Worm (Caenorhabditis elegans): Measurements from ENCODE around the gene F11C1.9.

The F11C1.9 gene

DNA sequence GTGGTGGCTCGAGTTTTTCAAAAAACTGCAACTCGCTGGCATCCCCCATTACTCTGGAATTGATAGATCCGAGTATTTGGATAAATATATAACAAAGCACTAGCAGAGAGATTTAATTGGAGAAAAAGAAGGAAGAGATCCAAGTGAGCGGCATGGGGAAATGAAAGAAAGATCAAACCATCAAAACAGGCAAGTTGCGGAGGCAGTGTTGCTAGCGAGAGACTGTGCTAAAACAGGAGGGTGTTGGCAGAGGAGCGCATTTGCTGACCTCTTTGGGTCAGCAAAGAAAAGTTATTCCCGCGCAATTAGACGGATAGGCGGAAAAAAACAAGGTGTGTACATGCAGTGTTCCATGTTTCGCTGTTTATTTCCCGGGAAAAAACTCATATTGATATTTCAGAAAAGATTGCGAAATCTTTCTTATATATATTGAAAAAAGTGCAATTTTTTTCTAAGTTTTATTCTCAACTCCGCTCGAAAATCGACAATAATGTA lies 1.7 kb downstream of the F11C1.9 start, which contains the start of gene ppk-3 (continued):
- TF ChIP-seq nhr-102 (tag; optimal IDR thresholded peaks at IDR 0.05) (peak; percentile 13), pha-4 (GFP tag; IDR thresholded peaks at IDR 0.05) (no peak), pha-4 (tag; optimal IDR thresholded peaks at IDR 0.05) (peak; percentile 45), hlh-11 (tag; optimal IDR thresholded peaks at IDR 0.05) (peak; percentile 85), ztf-11 (tag; optimal IDR thresholded peaks at IDR 0.05) (no peak), Y75B8A.6 (GFP tag; IDR thresholded peaks at IDR 0.05) (no peak)

DNA sequence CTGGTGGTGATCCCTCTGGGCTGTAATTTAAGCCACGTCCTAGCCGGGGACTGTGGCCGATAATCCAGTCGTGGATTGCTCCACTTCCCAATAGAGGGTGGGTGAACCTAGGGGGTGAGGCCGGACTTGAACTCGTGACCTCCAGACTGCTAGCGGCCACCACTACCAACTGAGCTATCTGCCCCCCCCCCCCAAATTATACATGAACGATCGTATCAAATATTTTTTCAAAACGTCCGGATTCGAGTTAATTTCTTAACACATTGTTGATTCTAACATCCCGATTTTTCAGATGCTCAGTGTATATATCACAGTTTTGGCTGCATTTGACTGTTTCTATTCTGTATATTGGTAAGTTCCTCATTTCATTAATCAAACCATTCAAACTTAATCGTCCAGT lies 10.3 kb downstream of the F11C1.9 start:
- TF ChIP-seq snpc-1.2 (GFP tag; IDR thresholded peaks at IDR 0.05) = peak; percentile 69

DNA sequence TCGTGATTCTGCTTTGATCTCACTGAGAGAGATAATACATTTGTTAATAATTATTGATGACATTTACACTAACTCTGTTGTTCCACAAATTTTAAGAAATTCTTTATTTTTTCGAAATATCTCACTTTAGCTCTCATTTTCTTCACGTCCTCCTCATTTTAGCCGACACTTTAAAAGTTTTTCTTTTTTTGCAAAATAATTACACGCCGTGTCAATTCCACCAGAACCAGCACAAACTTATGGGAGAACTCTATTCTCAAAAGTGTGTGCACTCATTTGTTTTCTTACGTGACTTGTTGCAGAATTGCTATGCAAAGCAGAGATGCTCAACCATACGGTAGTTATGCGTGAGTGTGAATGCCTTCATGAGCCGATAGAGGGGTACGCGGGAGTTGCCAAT lies 12.2 kb downstream of the F11C1.9 start, which contains the start of gene frpr-2:
TSS of gene frpr-2 (plus strand) at position 301 of the 400 bp plus-strand sequence.
- TF ChIP-seq nhr-28 (tag; optimal IDR thresholded peaks at IDR 0.05) (no peak), vab-7 (GFP tag; IDR thresholded peaks at IDR 0.05) (no peak), Y105C5A.15 (GFP tag; IDR thresholded peaks at IDR 0.05) (no peak), ceh-82 (tag; optimal IDR thresholded peaks at IDR 0.05) (no peak), ces-1 (GFP tag; optimal IDR thresholded peaks at IDR 0.05) (no peak), mdl-1 (tag; optimal IDR thresholded peaks at IDR 0.05) (no peak), cey-2 (tag; optimal IDR thresholded peaks at IDR 0.05; ENCODE audit: borderline replicate concordance, insufficient read depth) (no peak)

DNA sequence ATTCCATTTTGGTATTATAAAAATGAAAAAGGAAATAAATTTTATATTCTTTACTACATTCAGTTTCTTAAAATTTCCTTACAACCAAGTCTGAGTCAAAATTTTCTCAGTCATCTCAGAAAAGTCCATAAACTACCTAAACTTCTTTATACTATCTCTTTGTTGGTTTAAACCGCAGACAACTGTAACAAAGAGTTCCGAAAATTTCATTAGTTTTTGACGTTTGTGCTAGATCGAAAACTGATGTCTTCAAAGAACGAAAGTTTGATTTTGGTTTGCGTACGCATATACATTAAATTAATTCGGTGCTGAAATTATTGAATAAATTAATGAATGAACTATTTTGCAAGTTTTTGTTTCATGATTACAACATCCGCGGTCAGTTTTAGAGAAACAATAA lies 18.5 kb downstream of the F11C1.9 start:
- TF ChIP-seq fkh-10 (GFP tag; optimal IDR thresholded peaks at IDR 0.05) (peak; percentile 61), ztf-11 (tag; optimal IDR thresholded peaks at IDR 0.05) (no peak)

DNA sequence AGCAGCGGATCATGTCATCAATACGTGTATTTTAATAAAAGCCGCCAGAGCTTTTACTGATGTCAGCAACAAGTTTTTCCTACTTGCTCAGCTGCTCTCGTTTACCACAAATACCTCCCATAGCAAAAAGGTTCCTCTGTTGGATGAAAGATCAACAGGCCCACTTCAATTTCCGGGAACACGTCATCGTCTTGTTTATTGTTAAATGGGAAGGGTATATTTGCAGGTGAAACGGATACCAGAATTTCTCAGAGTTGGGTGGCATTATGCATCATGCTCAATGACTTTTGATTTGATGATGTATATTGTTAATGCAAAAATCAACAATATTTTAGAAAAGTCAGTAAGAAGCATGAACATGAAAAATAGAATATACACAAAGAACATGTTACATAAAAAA lies 26.2 kb downstream of the F11C1.9 start:
- TF ChIP-seq aha-1 (tag) (peak; percentile 59), mdt-29 (GFP tag; IDR thresholded peaks at IDR 0.05) (no peak)

DNA sequence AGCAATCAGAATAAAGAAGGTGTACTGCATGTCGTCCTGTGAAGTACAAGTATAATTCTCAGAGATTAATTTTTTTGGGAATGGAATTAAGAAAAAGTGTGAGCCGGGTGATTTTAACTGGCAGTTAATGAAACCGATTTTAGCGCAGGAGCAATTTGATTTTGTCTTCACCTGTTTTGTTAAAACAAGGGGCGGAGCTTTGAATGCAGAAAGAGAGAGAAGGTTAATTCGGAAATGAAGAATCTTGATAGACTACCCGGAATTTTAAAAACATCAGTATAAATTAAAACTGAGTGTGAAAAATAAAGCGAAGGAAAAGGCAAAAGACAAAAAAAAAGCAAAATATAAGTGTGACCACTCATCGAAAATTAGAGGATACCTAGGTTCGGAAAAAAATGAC lies 30.8 kb downstream of the F11C1.9 start, which contains the start of gene C05E7.3:
TSS of gene C05E7.3 (minus strand) at position 101 of the 400 bp plus-strand sequence.
- TF ChIP-seq Y105C5A.15 (GFP tag; IDR thresholded peaks at IDR 0.05) (no peak), unc-39 (tag; optimal IDR thresholded peaks at IDR 0.05) (no peak), mes-2 (tag; optimal IDR thresholded peaks at IDR 0.05; ENCODE audit: poor library complexity, severe bottlenecking) (no peak), F49E8.2 (tag; optimal IDR thresholded peaks at IDR 0.05; ENCODE audit: borderline replicate concordance) (no peak)

DNA sequence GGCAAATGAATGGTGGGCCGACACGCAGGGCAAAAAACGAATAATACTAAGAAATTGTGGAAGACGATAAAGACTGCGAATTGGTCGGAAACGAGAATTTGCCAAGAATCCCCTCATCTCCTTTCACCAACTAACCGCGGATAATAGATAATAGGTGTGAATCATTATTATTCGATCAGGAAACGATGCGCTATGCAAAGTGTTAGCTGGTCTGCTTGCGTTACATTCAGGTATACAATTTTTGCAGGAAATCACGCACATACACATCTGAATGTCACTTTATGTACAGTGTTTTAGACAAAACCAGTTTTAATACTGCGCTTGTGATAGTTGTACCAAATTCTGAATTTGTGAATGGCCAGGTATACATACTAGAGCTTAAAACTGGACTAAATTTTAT lies 32.7 kb downstream of the F11C1.9 start:
- peak; percentile 97 for TF ChIP-seq aha-1 (tag)
- peak in 1 of 2 experiments; percentile 54 for TF ChIP-seq unc-62 (GFP tag; optimal IDR thresholded peaks at IDR 0.05 in 1 of 2)
- no peak for TF ChIP-seq unc-62 (tag; optimal IDR thresholded peaks at IDR 0.05)
- TF ChIP-seq lin-29 (GFP tag; IDR thresholded peaks at IDR 0.05) = no peak

DNA sequence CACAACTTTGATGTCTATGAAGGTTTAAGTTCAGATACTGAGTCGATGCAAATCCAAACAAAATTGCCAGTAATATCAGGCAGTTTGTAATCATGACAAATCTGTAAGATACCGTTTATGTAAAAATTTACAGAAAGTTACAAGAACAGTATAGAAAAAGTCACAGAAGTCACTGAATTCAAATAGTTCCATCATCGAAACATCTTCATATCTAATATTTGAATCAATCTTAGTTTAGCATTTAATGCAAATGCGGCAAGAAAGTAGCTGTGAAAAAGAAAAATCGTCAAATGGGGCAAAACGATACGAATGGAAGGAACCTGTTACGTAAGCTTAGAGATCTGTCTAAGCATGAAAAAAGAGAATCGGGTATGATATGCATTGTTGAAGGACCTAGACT lies 34.2 kb downstream of the F11C1.9 start, which contains the start of gene gmap-2:
TSS of gene gmap-2 (minus strand) at position 101 of the 400 bp plus-strand sequence.
- no peak for TF ChIP-seq set-16 (GFP tag; IDR thresholded peaks at IDR 0.05)
- no peak for TF ChIP-seq dpl-1 (GFP tag; optimal IDR thresholded peaks at IDR 0.05)
- no peak for TF ChIP-seq ctbp-1 (GFP tag; IDR thresholded peaks at IDR 0.05)
- no peak for TF ChIP-seq daf-16 (GFP tag; optimal IDR thresholded peaks at IDR 0.05)
- TF ChIP-seq daf-16 (tag; optimal IDR thresholded peaks at IDR 0.05) = no peak
- TF ChIP-seq daf-8 (GFP tag; IDR thresholded peaks at IDR 0.05) = no peak
- no peak for TF ChIP-seq F49E8.2 (tag; optimal IDR thresholded peaks at IDR 0.05; ENCODE audit: borderline replicate concordance)
- no peak for TF ChIP-seq zfp-2 (tag; optimal IDR thresholded peaks at IDR 0.05)
- TF ChIP-seq nhr-111 (GFP tag; optimal IDR thresholded peaks at IDR 0.05) = no peak
- no peak for TF ChIP-seq pha-4 (GFP tag; IDR thresholded peaks at IDR 0.05)
- no peak for TF ChIP-seq pha-4 (tag; optimal IDR thresholded peaks at IDR 0.05)
- no peak for TF ChIP-seq lin-15B (tag; optimal IDR thresholded peaks at IDR 0.05)
- TF ChIP-seq nhr-6 (tag; optimal IDR thresholded peaks at IDR 0.05) = no peak
- no peak for TF ChIP-seq egl-27 (tag; optimal IDR thresholded peaks at IDR 0.05)
- no peak for TF ChIP-seq lin-13 (GFP tag; optimal IDR thresholded peaks at IDR 0.05)
- TF ChIP-seq F37D6.2 (tag; optimal IDR thresholded peaks at IDR 0.05) = no peak

Measured in whole organism, L4 larva.